Worm (Caenorhabditis elegans) whole organism, L2 larva: Measurements from ENCODE around the gene F25G6.8.

ENCODE experiments used
- F13H6.1 ChIP-seq: sonication (generic microtip); optimal IDR thresholded peaks from 2 replicates; lab custom pipeline; 2016; ENCODE audit warnings: missing genetic modification characterization, missing compliant biosample characterization
- R02D3.7 ChIP-seq: fragments of 150-350 bp; optimal IDR thresholded peaks from 2 replicates; lab custom pipeline; 2014; ENCODE audit warnings: missing biosample characterization, missing genetic modification characterization
- lin-11 ChIP-seq: fragments of 150-350 bp; sonication (generic microtip); optimal IDR thresholded peaks from 2 replicates; lab custom pipeline; 2014; ENCODE audit warnings: missing biosample characterization, missing genetic modification characterization, inconsistent platforms, mixed read lengths
- lin-39 ChIP-seq: fragments of 150-350 bp; optimal IDR thresholded peaks from 2 replicates; lab custom pipeline; 2014; ENCODE audit warnings: missing biosample characterization, missing genetic modification reagents, missing genetic modification characterization
- mab-5 ChIP-seq: fragments of 150-350 bp; optimal IDR thresholded peaks from 2 replicates; lab custom pipeline; 2014; ENCODE audit warnings: missing biosample characterization, missing genetic modification characterization
- nhr-12 ChIP-seq: fragments of 150-350 bp; optimal IDR thresholded peaks from 2 replicates; lab custom pipeline; 2014; ENCODE audit warnings: missing biosample characterization, missing genetic modification characterization
- nhr-237 ChIP-seq: fragments of 150-350 bp; optimal IDR thresholded peaks from 2 replicates; lab custom pipeline; 2014; ENCODE audit warnings: missing biosample characterization, missing genetic modification characterization
- sem-4 ChIP-seq: fragments of 150-350 bp; optimal IDR thresholded peaks from 2 replicates; lab custom pipeline; 2014; ENCODE audit warnings: missing biosample characterization, missing genetic modification reagents, missing genetic modification characterization
- unc-55 ChIP-seq: fragments of 150-350 bp; sonication (generic microtip); optimal IDR thresholded peaks from 3 replicates; lab custom pipeline; 2014; ENCODE audit warnings: missing biosample characterization, missing genetic modification reagents, missing genetic modification characterization
- unc-62 ChIP-seq: fragments of 150-350 bp; optimal IDR thresholded peaks from 2 replicates; lab custom pipeline; 2014; ENCODE audit warnings: missing biosample characterization, missing genetic modification reagents, missing genetic modification characterization
- ztf-1 ChIP-seq: fragments of 200-800 bp; sonication (Bioruptor generic); conservative IDR thresholded peaks from 2 replicates; pipeline ENCODE4 v1.3.6; 2022; ENCODE audit warnings: missing genetic modification characterization, missing compliant biosample characterization
- ztf-11 ChIP-seq: sonication (generic microtip); optimal IDR thresholded peaks from 2 replicates; lab custom pipeline; 2017; ENCODE audit warnings: missing biosample characterization, missing genetic modification characterization
- ztf-4 ChIP-seq: fragments of 150-350 bp; optimal IDR thresholded peaks from 2 replicates; lab custom pipeline; 2014; ENCODE audit warnings: missing biosample characterization, missing genetic modification characterization

DNA sequence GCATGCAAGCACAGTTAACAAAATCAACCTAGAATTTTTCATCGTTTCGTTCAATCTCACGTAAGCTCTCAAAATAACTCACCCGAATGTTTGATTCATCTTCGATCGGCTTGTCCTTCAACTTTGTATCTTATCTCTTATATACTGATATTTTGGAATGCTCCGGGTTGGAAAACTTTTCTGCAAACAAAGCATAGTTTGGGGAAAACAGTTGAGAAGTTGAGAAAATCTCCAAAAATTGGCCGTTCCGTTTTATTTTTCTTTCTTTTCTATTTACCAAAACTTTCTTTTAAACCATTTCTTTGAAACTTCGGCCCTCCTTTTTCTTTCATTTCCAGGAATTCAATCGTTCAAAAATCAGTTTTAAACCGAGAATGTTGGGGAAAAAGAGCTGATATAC, 37.7 kb upstream of the F25G6.8 start, which contains the start of gene F41E6.15:
- no peak for TF ChIP-seq nhr-237 (tag; lab: Kevin White, UChicago)
- TF ChIP-seq sem-4 (tag; lab: Kevin White, UChicago), result no peak
- no peak for TF ChIP-seq ztf-4 (tag; lab: Kevin White, UChicago)
- no peak for TF ChIP-seq ztf-11 (tag; lab: Kevin White, UChicago)
- no peak for TF ChIP-seq lin-39 (tag; lab: Kevin White, UChicago)
- no peak for TF ChIP-seq nhr-12 (tag; lab: Kevin White, UChicago)
- TF ChIP-seq ztf-1 (GFP tag; lab: Robert Waterston, UW), result no peak
- no peak for TF ChIP-seq lin-11 (tag; lab: Kevin White, UChicago)
- TF ChIP-seq mab-5 (tag; lab: Kevin White, UChicago), result no peak
- no peak for TF ChIP-seq unc-62 (GFP tag; lab: Kevin White, UChicago)
- TF ChIP-seq F13H6.1, result no peak
- TF ChIP-seq unc-55 (GFP tag; lab: Kevin White, UChicago), result no peak
- no peak for TF ChIP-seq R02D3.7
